Worm (Caenorhabditis elegans): ENCODE measurements around the gene ZK185.1.

ce11 chrIV:4517066-4517465 is 31.3 kb upstream of the ZK185.1 start, which contains the start of gene ZK180.5:
- no peak for TF ChIP-seq ama-1 (optimal IDR thresholded peaks at IDR 0.05)
- TF ChIP-seq skn-1 (tag; optimal IDR thresholded peaks at IDR 0.05): no peak
- no peak for TF ChIP-seq lin-39 (tag; optimal IDR thresholded peaks at IDR 0.05)
- TF ChIP-seq ztf-11 (tag; optimal IDR thresholded peaks at IDR 0.05): no peak
- no peak for TF ChIP-seq unc-30 (tag; optimal IDR thresholded peaks at IDR 0.05)
- TF ChIP-seq unc-62 (GFP tag; optimal IDR thresholded peaks at IDR 0.05): no peak
- no peak for TF ChIP-seq zag-1 (tag; optimal IDR thresholded peaks at IDR 0.05)

Measured in whole organism, L1 larva.